Fruit fly (Drosophila melanogaster): ENCODE results near the gene CG6763.

The CG6763 gene

dm6 chr3R:23297132-23297862, 13.5 kb downstream of the CG6763 start (continued):
- TF ChIP-seq jing (GFP tag; optimal IDR thresholded peaks at IDR 0.05), result no peak
- peak; percentile 20 for TF ChIP-seq CG10654 (GFP tag; optimal IDR thresholded peaks at IDR 0.05)
- TF ChIP-seq CG4730 (GFP tag; IDR thresholded peaks at IDR 0.05), result no peak
- peak; percentile 23 for TF ChIP-seq CG8924 (tag; optimal IDR thresholded peaks at IDR 0.05)
- TF ChIP-seq CG8944 (GFP tag; optimal IDR thresholded peaks at IDR 0.05), result no peak
- no peak for TF ChIP-seq usp (GFP tag; optimal IDR thresholded peaks at IDR 0.05)
- TF ChIP-seq h (optimal IDR thresholded peaks at IDR 0.05), result no peak
- TF ChIP-seq CG7745 (tag; optimal IDR thresholded peaks at IDR 0.05), result no peak
- TF ChIP-seq Med (GFP tag), result peak; percentile 61
- TF ChIP-seq CG12104 (GFP tag; optimal IDR thresholded peaks at IDR 0.05), result no peak
- no peak for TF ChIP-seq zen2 (GFP tag; IDR thresholded peaks at IDR 0.05; ENCODE audit: partially characterized antibody)
- TF ChIP-seq peb (GFP tag; IDR thresholded peaks at IDR 0.05), result no peak
- TF ChIP-seq org-1 (GFP tag; optimal IDR thresholded peaks at IDR 0.05), result no peak
- TF ChIP-seq CG2120 (GFP tag; optimal IDR thresholded peaks at IDR 0.05), result no peak
- no peak for TF ChIP-seq schlank (tag; optimal IDR thresholded peaks at IDR 0.05)
- no peak for TF ChIP-seq cas (GFP tag; IDR thresholded peaks at IDR 0.05)
- no peak for TF ChIP-seq insv (GFP tag; optimal IDR thresholded peaks at IDR 0.05)
- no peak for TF ChIP-seq GATAe (GFP tag; conservative IDR thresholded peaks at IDR 0.05)
- no peak for TF ChIP-seq CG14860 (GFP tag; IDR thresholded peaks at IDR 0.05; ENCODE audit: partially characterized antibody)
- peak; percentile 30; the same call in 1 of the 2 replicates for TF ChIP-seq aop (GFP tag; IDR thresholded peaks at IDR 0.05)
- no peak for TF ChIP-seq CG1603 (tag; optimal IDR thresholded peaks at IDR 0.05)
- TF ChIP-seq CG12659 (GFP tag; optimal IDR thresholded peaks at IDR 0.05), result no peak
- peak; percentile 58 for TF ChIP-seq lab (GFP tag; optimal IDR thresholded peaks at IDR 0.05)
- TF ChIP-seq CG34376 (GFP tag; optimal IDR thresholded peaks at IDR 0.05), result peak; percentile 40
- no peak for TF ChIP-seq CG43689 (GFP tag; IDR thresholded peaks at IDR 0.05)
- TF ChIP-seq CG10209 (GFP tag; optimal IDR thresholded peaks at IDR 0.05), result peak; percentile 13
- TF ChIP-seq gem (tag; optimal IDR thresholded peaks at IDR 0.05), result peak; percentile 72
- no peak for TF ChIP-seq sna (GFP tag; IDR thresholded peaks at IDR 0.05; ENCODE audit: partially characterized antibody)
- TF ChIP-seq CG4360 (GFP tag; IDR thresholded peaks at IDR 0.05), result no peak
- TF ChIP-seq Side (GFP tag; optimal IDR thresholded peaks at IDR 0.05), result no peak
- TF ChIP-seq cad (GFP tag; optimal IDR thresholded peaks at IDR 0.05), result no peak
- TF ChIP-seq CG17912 (GFP tag; optimal IDR thresholded peaks at IDR 0.05), result no peak
- TF ChIP-seq Lpt (GFP tag; optimal IDR thresholded peaks at IDR 0.05), result no peak
- TF ChIP-seq CG1792 (GFP tag; optimal IDR thresholded peaks at IDR 0.05), result no peak
- TF ChIP-seq Max (GFP tag; optimal IDR thresholded peaks at IDR 0.05), result peak; percentile 20
- no peak for TF ChIP-seq BtbVII (GFP tag; optimal IDR thresholded peaks at IDR 0.05)
- TF ChIP-seq CG31388 (GFP tag; optimal IDR thresholded peaks at IDR 0.05), result no peak
- no peak for TF ChIP-seq Bgb (GFP tag; IDR thresholded peaks at IDR 0.05; ENCODE audit: partially characterized antibody)
- TF ChIP-seq hth (optimal IDR thresholded peaks at IDR 0.05), result no peak
- TF ChIP-seq pros (GFP tag; optimal IDR thresholded peaks at IDR 0.05), result peak; percentile 21
- TF ChIP-seq CG17612 (GFP tag; IDR thresholded peaks at IDR 0.05), result no peak
- no peak for TF ChIP-seq esg (GFP tag; conservative IDR thresholded peaks at IDR 0.05)
- no peak for TF ChIP-seq CG10462 (GFP tag; optimal IDR thresholded peaks at IDR 0.05)
- TF ChIP-seq CG6765 (GFP tag; optimal IDR thresholded peaks at IDR 0.05), result peak; percentile 56
- no peak for TF ChIP-seq CG9932 (GFP tag; IDR thresholded peaks at IDR 0.05)
- TF ChIP-seq CG11093 (GFP tag; IDR thresholded peaks at IDR 0.05), result no peak
- TF ChIP-seq tgo (GFP tag; IDR thresholded peaks at IDR 0.05), result 0 out of 3 replicates have a peak, but pooled peaks have one; percentile 33
- no peak for TF ChIP-seq da (GFP tag; optimal IDR thresholded peaks at IDR 0.05)
- no peak for TF ChIP-seq CG3995 (GFP tag; optimal IDR thresholded peaks at IDR 0.05)
- no peak for TF ChIP-seq ac (GFP tag; optimal IDR thresholded peaks at IDR 0.05)
- no peak for TF ChIP-seq otp (GFP tag; IDR thresholded peaks at IDR 0.05)

All from whole organism, embryonic.